Worm (Caenorhabditis elegans): ENCODE data around the gene cox-14.

The cox-14 gene

DNA sequence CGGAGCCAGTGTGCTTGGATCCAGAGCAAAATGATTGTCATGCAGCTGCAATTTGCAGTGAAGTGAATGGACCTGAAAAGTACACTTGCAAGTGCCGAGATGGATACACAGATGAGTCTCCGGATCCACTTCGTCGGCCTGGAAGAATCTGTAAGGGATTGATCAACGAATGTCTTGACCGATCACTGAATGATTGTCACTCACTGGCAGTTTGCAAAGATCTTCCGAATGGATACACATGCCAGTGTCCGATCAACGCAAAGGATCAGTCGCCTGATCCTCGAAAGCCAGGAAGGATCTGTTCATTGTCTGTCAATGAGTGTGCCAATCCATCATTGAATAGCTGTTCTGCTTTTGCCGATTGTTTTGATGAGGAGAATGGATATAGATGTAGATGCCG lies 39.3 kb upstream of the cox-14 start:
- TF ChIP-seq nhr-28 (tag; optimal IDR thresholded peaks at IDR 0.05) (no peak), xbp-1 (tag; optimal IDR thresholded peaks at IDR 0.05) (no peak), nhr-84 (tag; optimal IDR thresholded peaks at IDR 0.05) (no peak), swsn-7 (tag; optimal IDR thresholded peaks at IDR 0.05) (no peak), snpc-4 (tag; optimal IDR thresholded peaks at IDR 0.05) (no peak), nhr-71 (tag; optimal IDR thresholded peaks at IDR 0.05) (no peak), sup-37 (GFP tag; optimal IDR thresholded peaks at IDR 0.05) (no peak), jun-1 (tag; optimal IDR thresholded peaks at IDR 0.05) (no peak), hlh-4 (tag; optimal IDR thresholded peaks at IDR 0.05) (no peak), grh-1 (GFP tag; IDR thresholded peaks at IDR 0.05) (no peak), snu-23 (GFP tag; optimal IDR thresholded peaks at IDR 0.05) (no peak), mab-9 (GFP tag; IDR thresholded peaks at IDR 0.05) (no peak), aha-1 (tag; optimal IDR thresholded peaks at IDR 0.05) (no peak), zag-1 (tag; optimal IDR thresholded peaks at IDR 0.05) (no peak), fkh-4 (tag; optimal IDR thresholded peaks at IDR 0.05; ENCODE audit: borderline replicate concordance) (no peak), C34B4.2 (tag; optimal IDR thresholded peaks at IDR 0.05) (no peak), nhr-237 (tag; optimal IDR thresholded peaks at IDR 0.05) (no peak), sptf-1 (tag; optimal IDR thresholded peaks at IDR 0.05) (no peak)

DNA sequence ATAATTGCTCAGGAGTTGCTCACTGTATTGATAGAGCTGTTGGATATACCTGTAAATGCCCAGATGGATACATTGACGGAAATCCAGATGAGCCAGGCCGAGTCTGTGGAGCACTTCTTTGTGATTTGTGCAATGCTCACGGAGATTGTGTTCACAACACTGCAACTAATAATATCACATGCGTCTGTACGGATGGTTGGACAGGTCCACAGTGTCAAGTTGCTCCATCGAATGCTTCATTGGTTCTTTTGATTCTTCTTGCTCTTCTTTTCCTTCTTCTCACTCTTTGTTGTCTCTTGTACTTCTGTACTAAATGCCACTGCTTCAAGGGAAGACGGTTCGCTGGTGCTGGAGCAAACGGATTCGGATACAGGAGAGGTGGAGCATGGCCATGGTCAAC lies 36.9 kb upstream of the cox-14 start:
- TF ChIP-seq C16A3.4 (tag; optimal IDR thresholded peaks at IDR 0.05) (no peak), egl-27 (tag; optimal IDR thresholded peaks at IDR 0.05) (no peak), unc-98 (GFP tag; IDR thresholded peaks at IDR 0.05) (no peak)

DNA sequence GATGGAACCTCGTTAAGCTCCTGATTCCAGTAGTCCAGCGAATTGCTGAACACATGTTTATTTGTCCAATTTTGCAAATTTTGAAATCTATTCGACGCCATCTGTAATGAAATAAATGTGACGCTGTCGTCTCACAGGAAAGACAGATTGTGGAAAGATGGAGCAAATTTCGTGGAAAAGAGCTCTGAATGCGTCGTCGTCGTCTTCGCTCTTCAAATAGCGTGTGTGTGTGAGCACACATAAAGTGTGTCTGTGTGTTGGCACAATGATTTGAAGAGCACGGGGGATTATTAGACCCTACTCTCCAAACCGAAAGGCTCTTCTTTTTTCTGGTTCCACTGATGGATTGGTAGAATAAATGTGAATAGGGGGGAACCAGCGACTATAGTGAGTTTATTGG lies 32.6 kb upstream of the cox-14 start, which contains the start of gene unc-47:
Gene unc-47 (minus strand): TSS at position 101 of the 400 bp plus-strand sequence.
- no peak for TF ChIP-seq pqm-1 (tag; optimal IDR thresholded peaks at IDR 0.05)
- TF ChIP-seq sox-4 (tag; optimal IDR thresholded peaks at IDR 0.05): no peak
- TF ChIP-seq snu-23 (GFP tag; optimal IDR thresholded peaks at IDR 0.05): no peak
- no peak for TF ChIP-seq lin-13 (GFP tag; optimal IDR thresholded peaks at IDR 0.05)
- TF ChIP-seq Y116A8C.19 (tag; optimal IDR thresholded peaks at IDR 0.05; ENCODE audit: borderline replicate concordance): no peak
- TF ChIP-seq grh-1 (GFP tag; IDR thresholded peaks at IDR 0.05): no peak
- no peak for TF ChIP-seq tlp-1 (tag; optimal IDR thresholded peaks at IDR 0.05)
- TF ChIP-seq lin-15B (tag; optimal IDR thresholded peaks at IDR 0.05): no peak
- no peak for TF ChIP-seq nhr-85 (tag)
- TF ChIP-seq efl-3 (GFP tag; optimal IDR thresholded peaks at IDR 0.05): no peak

DNA sequence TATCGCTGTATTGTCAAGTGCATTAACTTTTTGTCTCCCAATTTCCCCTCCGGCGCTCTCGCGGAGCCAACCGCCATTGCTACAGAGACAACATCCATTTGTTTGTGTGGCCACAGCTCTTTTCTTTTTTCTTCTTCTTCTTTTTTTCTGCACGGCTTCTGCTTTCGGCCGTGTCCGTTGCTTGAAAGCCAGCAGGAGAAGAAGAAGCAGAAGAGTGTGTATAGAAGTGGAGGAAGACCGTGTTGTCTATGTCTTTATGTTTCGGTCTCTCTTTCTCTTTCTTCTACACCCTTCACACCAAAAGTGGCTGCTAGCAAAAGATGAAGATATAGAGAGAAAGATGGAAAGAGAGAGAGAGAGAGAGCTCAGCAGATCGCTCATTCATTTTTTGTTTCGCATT lies 30.9 kb upstream of the cox-14 start:
- TF ChIP-seq nhr-20 (tag; optimal IDR thresholded peaks at IDR 0.05) (no peak), egl-13 (tag; optimal IDR thresholded peaks at IDR 0.05) (no peak), ceh-8 (GFP tag; optimal IDR thresholded peaks at IDR 0.05) (no peak), C04F5.9 (tag; optimal IDR thresholded peaks at IDR 0.05) (no peak), efl-3 (GFP tag; optimal IDR thresholded peaks at IDR 0.05) (no peak), fkh-8 (tag; optimal IDR thresholded peaks at IDR 0.05) (peak; percentile 49), nhr-76 (tag; optimal IDR thresholded peaks at IDR 0.05) (no peak), F16B12.6 (tag; optimal IDR thresholded peaks at IDR 0.05) (peak; percentile 10), ceh-82 (tag; optimal IDR thresholded peaks at IDR 0.05) (peak in 1 of 3 experiments; percentile 39), snu-23 (GFP tag; optimal IDR thresholded peaks at IDR 0.05) (no peak), nhr-85 (tag) (no peak), hlh-4 (tag; optimal IDR thresholded peaks at IDR 0.05) (no peak), efl-1 (optimal IDR thresholded peaks at IDR 0.05) (peak; percentile 22 to 25), efl-1 (GFP tag; optimal IDR thresholded peaks at IDR 0.05 in 1 of 2) (no peak), lin-14 (GFP tag; optimal IDR thresholded peaks at IDR 0.05) (peak; percentile 75), ceh-63 (GFP tag; optimal IDR thresholded peaks at IDR 0.05) (no peak), fkh-10 (GFP tag; optimal IDR thresholded peaks at IDR 0.05) (peak; percentile 59), dpl-1 (GFP tag; optimal IDR thresholded peaks at IDR 0.05) (peak in 1 of 3 experiments; percentile 21), ces-1 (GFP tag; optimal IDR thresholded peaks at IDR 0.05) (no peak), zip-4 (GFP tag; optimal IDR thresholded peaks at IDR 0.05) (no peak), unc-86 (tag; optimal IDR thresholded peaks at IDR 0.05) (peak; percentile 13), sup-37 (GFP tag; optimal IDR thresholded peaks at IDR 0.05) (no peak)
